Worm (Caenorhabditis elegans): ENCODE measurements around the gene nhr-192.

- TF ChIP-seq ceh-30 (tag; optimal IDR thresholded peaks at IDR 0.05) (no peak), ets-4 (tag; optimal IDR thresholded peaks at IDR 0.05) (no peak), nfya-1 (tag; optimal IDR thresholded peaks at IDR 0.05) (no peak), pros-1 (tag; optimal IDR thresholded peaks at IDR 0.05) (no peak)
Measured at ce11 chrV:10114329-10114728, 43.9 kb upstream of the nhr-192 start, which contains the start of gene cht-5.

All from whole organism, late embryonic.